Fruit fly (Drosophila melanogaster) whole organism, embryonic: ENCODE measurements around the gene CG9775.

Source experiments
- B-H1 ChIP-seq: fragments of 200-800 bp; sonication (Bioruptor generic); IDR thresholded peaks from 3 replicates; pipeline ENCODE4 v1.3.6; 2022; ENCODE audit warnings: missing biosample characterization, missing genetic modification characterization
- BtbVII ChIP-seq: fragments of 200-800 bp; sonication (Bioruptor generic); optimal IDR thresholded peaks from 3 replicates; lab custom pipeline; 2017; ENCODE audit warnings: missing biosample characterization, mild to moderate bottlenecking, missing genetic modification characterization
- CG10147 ChIP-seq: fragments of 200-800 bp; sonication (Bioruptor generic); optimal IDR thresholded peaks from 2 replicates; lab custom pipeline; 2019; ENCODE audit warnings: missing biosample characterization, mild to moderate bottlenecking, missing genetic modification characterization, moderate library complexity
- CG11504 ChIP-seq: fragments of 200-800 bp; sonication (Bioruptor generic); optimal IDR thresholded peaks from 3 replicates; lab custom pipeline; 2019; ENCODE audit warnings: missing biosample characterization, mild to moderate bottlenecking, missing genetic modification characterization, moderate library complexity
- CG13424 ChIP-seq: fragments of 200-800 bp; sonication (Bioruptor generic); optimal IDR thresholded peaks from 2 replicates; lab custom pipeline; 2019; ENCODE audit warnings: missing biosample characterization, mild to moderate bottlenecking, missing genetic modification characterization, moderate library complexity
- CG14014 ChIP-seq: fragments of 200-800 bp; sonication (Bioruptor generic); IDR thresholded peaks from 2 replicates; pipeline ENCODE4 v1.3.6; 2022; ENCODE audit warnings: missing biosample characterization, missing genetic modification characterization
- CG16815 ChIP-seq: fragments of 200-800 bp; sonication (Bioruptor generic); optimal IDR thresholded peaks from 3 replicates; lab custom pipeline; 2017; ENCODE audit warnings: missing biosample characterization, mild to moderate bottlenecking, missing genetic modification characterization
- CG17385 ChIP-seq: fragments of 200-800 bp; sonication (Bioruptor generic); optimal IDR thresholded peaks from 3 replicates; lab custom pipeline; 2018; ENCODE audit warnings: missing biosample characterization, mild to moderate bottlenecking, missing genetic modification characterization
- CG17612 ChIP-seq: fragments of 200-800 bp; sonication (Bioruptor generic); IDR thresholded peaks from 2 replicates; pipeline ENCODE4 v1.3.6; 2022; ENCODE audit warnings: missing biosample characterization, missing genetic modification characterization
- CG17829 ChIP-seq: fragments of 200-800 bp; optimal IDR thresholded peaks from 2 replicates; lab custom pipeline; 2019; ENCODE audit warnings: missing biosample characterization, mild to moderate bottlenecking, missing genetic modification characterization, moderate library complexity
- CG17912 ChIP-seq: fragments of 200-800 bp; sonication (Bioruptor generic); optimal IDR thresholded peaks from 2 replicates; lab custom pipeline; 2018; ENCODE audit warnings: missing biosample characterization, mild to moderate bottlenecking, missing genetic modification characterization
- CG1792 ChIP-seq: fragments of 200-800 bp; sonication (Bioruptor generic); optimal IDR thresholded peaks from 2 replicates; lab custom pipeline; 2016; ENCODE audit warnings: missing biosample characterization, missing genetic modification characterization
- CG18011 ChIP-seq: fragments of 200-800 bp; sonication (Bioruptor generic); optimal IDR thresholded peaks from 2 replicates; lab custom pipeline; 2017; ENCODE audit warnings: missing biosample characterization, missing genetic modification characterization, mild to moderate bottlenecking, moderate library complexity, missing genotype
- CG2678 ChIP-seq: fragments of 200-800 bp; sonication (Bioruptor generic); optimal IDR thresholded peaks from 3 replicates; lab custom pipeline; 2019; ENCODE audit warnings: missing biosample characterization, mild to moderate bottlenecking, missing genetic modification characterization, moderate library complexity
- CG31388 ChIP-seq: fragments of 200-800 bp; sonication (Bioruptor generic); optimal IDR thresholded peaks from 2 replicates; lab custom pipeline; 2016; ENCODE audit warnings: missing biosample characterization, missing genetic modification characterization
- CG6175 ChIP-seq: fragments of 200-800 bp; sonication (Bioruptor generic); IDR thresholded peaks from 3 replicates; pipeline ENCODE4 v1.3.6; 2022; ENCODE audit warnings: missing biosample characterization, missing genetic modification characterization
- CG7372 ChIP-seq: fragments of 200-800 bp; sonication (Bioruptor generic); IDR thresholded peaks from 2 replicates; pipeline ENCODE4 v1.3.6; 2022; ENCODE audit warnings: missing biosample characterization, missing genetic modification characterization
- CG8089 ChIP-seq: fragments of 200-800 bp; sonication (Bioruptor generic); optimal IDR thresholded peaks from 3 replicates; lab custom pipeline; 2016; ENCODE audit warnings: missing biosample characterization, missing genetic modification characterization
- CG8765 ChIP-seq: fragments of 200-800 bp; sonication (Bioruptor generic); IDR thresholded peaks from 2 replicates; pipeline ENCODE4 v1.3.6; 2022; ENCODE audit warnings: missing biosample characterization, missing genetic modification characterization
- CG9876 ChIP-seq: fragments of 200-800 bp; sonication (Bioruptor generic); optimal IDR thresholded peaks from 2 replicates; lab custom pipeline; 2016; ENCODE audit warnings: missing biosample characterization, missing genetic modification characterization
- E2f1 ChIP-seq: fragments of 200-800 bp; sonication (Bioruptor generic); IDR thresholded peaks from 2 replicates; pipeline ENCODE4 v1.3.6; 2022; ENCODE audit warnings: missing biosample characterization, missing genetic modification characterization
- Hmr ChIP-seq: fragments of 200-800 bp; sonication (Bioruptor generic); optimal IDR thresholded peaks from 3 replicates; lab custom pipeline; 2017; ENCODE audit warnings: mild to moderate bottlenecking, missing biosample characterization, missing genetic modification reagents, missing genetic modification characterization
- Oaz ChIP-seq: fragments of 200-800 bp; sonication (Bioruptor generic); IDR thresholded peaks from 2 replicates; pipeline ENCODE4 v1.3.6; 2022; ENCODE audit warnings: missing biosample characterization, missing genetic modification characterization
- ara ChIP-seq: fragments of 200-800 bp; sonication (Bioruptor generic); IDR thresholded peaks from 2 replicates; pipeline ENCODE4 v1.3.6; 2022; ENCODE audit warnings: missing biosample characterization, missing genetic modification characterization
- ash1 ChIP-seq: fragments of 200-800 bp; sonication (Bioruptor generic); optimal IDR thresholded peaks from 2 replicates; lab custom pipeline; 2018; ENCODE audit warnings: missing biosample characterization, mild to moderate bottlenecking, missing genetic modification characterization
- bab2 ChIP-seq: fragments of 200-800 bp; sonication (Bioruptor generic); optimal IDR thresholded peaks from 2 replicates; lab custom pipeline; 2016; ENCODE audit warnings: missing biosample characterization, missing genetic modification characterization
- corto ChIP-seq: fragments of 200-800 bp; sonication (Bioruptor generic); optimal IDR thresholded peaks from 2 replicates; lab custom pipeline; 2016; ENCODE audit warnings: missing biosample characterization, mild to moderate bottlenecking, missing genetic modification characterization, moderate library complexity
- disco-r ChIP-seq: fragments of 200-800 bp; sonication (Bioruptor generic); optimal IDR thresholded peaks from 2 replicates; lab custom pipeline; 2016; ENCODE audit warnings: missing biosample characterization, missing genetic modification characterization
- dmrt99B ChIP-seq: fragments of 200-800 bp; sonication (Bioruptor generic); optimal IDR thresholded peaks from 2 replicates; lab custom pipeline; 2018; ENCODE audit warnings: missing biosample characterization, mild to moderate bottlenecking, missing genetic modification characterization, moderate library complexity
- dpn ChIP-seq, 2 experiments: fragments of 200-800 bp; sonication (Bioruptor generic); optimal IDR thresholded peaks; 3 replicates each; lab custom pipeline; 2016; ENCODE audit warnings: missing biosample characterization in 2 of 2, missing genetic modification characterization in 2 of 2
- esg ChIP-seq: fragments of 200-800 bp; sonication (Bioruptor generic); conservative IDR thresholded peaks from 2 replicates; pipeline ENCODE4 v1.3.6; 2022; ENCODE audit warnings: missing biosample characterization, missing genetic modification characterization
- eyg ChIP-seq: fragments of 200-800 bp; sonication (Bioruptor generic); optimal IDR thresholded peaks from 3 replicates; lab custom pipeline; 2016; ENCODE audit warnings: missing biosample characterization, missing genetic modification characterization
- fd3F ChIP-seq: fragments of 200-800 bp; sonication (Bioruptor generic); optimal IDR thresholded peaks from 2 replicates; lab custom pipeline; 2018; ENCODE audit warnings: missing biosample characterization, mild to moderate bottlenecking, missing genetic modification characterization, moderate library complexity
- fd64A ChIP-seq: fragments of 200-800 bp; sonication (Bioruptor generic); optimal IDR thresholded peaks from 3 replicates; lab custom pipeline; 2018; ENCODE audit warnings: missing biosample characterization, mild to moderate bottlenecking, missing genetic modification characterization
- gce ChIP-seq: fragments of 200-800 bp; sonication (Bioruptor generic); IDR thresholded peaks from 3 replicates; pipeline ENCODE4 v1.3.6; 2022; ENCODE audit warnings: missing biosample characterization, missing genetic modification characterization
- gfzf ChIP-seq: fragments of 200-800 bp; sonication (Bioruptor generic); optimal IDR thresholded peaks from 2 replicates; lab custom pipeline; 2016; ENCODE audit warnings: missing biosample characterization, mild to moderate bottlenecking, missing genetic modification characterization, moderate library complexity
- gsb-n ChIP-seq: fragments of 200-800 bp; sonication (Bioruptor generic); optimal IDR thresholded peaks from 3 replicates; lab custom pipeline; 2018; ENCODE audit warnings: missing biosample characterization, mild to moderate bottlenecking, missing genetic modification characterization
- hb ChIP-seq: fragments of 200-800 bp; sonication (Bioruptor generic); IDR thresholded peaks from 3 replicates; pipeline ENCODE4 v1.3.6; 2022; ENCODE audit warnings: missing biosample characterization, missing genetic modification characterization; ENCODE audit not compliant: partially characterized antibody
- oc ChIP-seq: fragments of 200-800 bp; sonication (Bioruptor generic); optimal IDR thresholded peaks from 2 replicates; lab custom pipeline; 2018; ENCODE audit warnings: missing biosample characterization, mild to moderate bottlenecking, missing genetic modification characterization, moderate library complexity
- odd ChIP-seq: fragments of 200-800 bp; sonication (Bioruptor generic); optimal IDR thresholded peaks from 2 replicates; lab custom pipeline; 2017; ENCODE audit warnings: missing biosample characterization, mild to moderate bottlenecking, missing genetic modification characterization
- pho ChIP-seq: fragments of 200-800 bp; sonication (Bioruptor generic); optimal IDR thresholded peaks from 2 replicates; lab custom pipeline; 2016; ENCODE audit warnings: missing biosample characterization, missing genetic modification characterization
- seq ChIP-seq: fragments of 200-800 bp; sonication (Bioruptor generic); IDR thresholded peaks from 2 replicates; pipeline ENCODE4 v1.3.6; 2022; ENCODE audit warnings: missing biosample characterization, missing genetic modification characterization
- shn ChIP-seq: fragments of 200-800 bp; sonication (Bioruptor generic); optimal IDR thresholded peaks from 3 replicates; lab custom pipeline; 2016; ENCODE audit warnings: missing biosample characterization, missing genetic modification characterization
- sisA ChIP-seq: fragments of 200-800 bp; sonication (Bioruptor generic); IDR thresholded peaks from 2 replicates; pipeline ENCODE4 v1.3.6; 2022; ENCODE audit warnings: missing biosample characterization, missing genetic modification characterization
- sr ChIP-seq: fragments of 200-800 bp; sonication (Bioruptor generic); IDR thresholded peaks from 3 replicates; pipeline ENCODE4 v1.3.6; 2022; ENCODE audit warnings: missing biosample characterization, missing genetic modification characterization
- stc ChIP-seq: fragments of 200-800 bp; sonication (Bioruptor generic); IDR thresholded peaks from 2 replicates; pipeline ENCODE4 v1.3.6; 2022; ENCODE audit warnings: missing biosample characterization, missing genetic modification characterization
- tgo ChIP-seq: fragments of 200-800 bp; sonication (Bioruptor generic); IDR thresholded peaks from 3 replicates; pipeline ENCODE4 v1.3.6; 2022; ENCODE audit warnings: missing biosample characterization, missing genetic modification characterization
- trh ChIP-seq: fragments of 200-800 bp; sonication (Bioruptor generic); optimal IDR thresholded peaks from 2 replicates; lab custom pipeline; 2016; ENCODE audit warnings: missing biosample characterization, missing genetic modification characterization
- zf30C ChIP-seq: fragments of 200-800 bp; sonication (Bioruptor generic); optimal IDR thresholded peaks from 3 replicates; lab custom pipeline; 2018; ENCODE audit warnings: missing biosample characterization, mild to moderate bottlenecking, missing genetic modification characterization

Gene CG9775

dm6 chr3R:4658991-4659933 is 17.6 kb upstream of the CG9775 start, which contains the start of gene smash (continued):
- TF ChIP-seq CG7372 (GFP tag; lab: Robert Waterston, UW), result no peak
- peak; percentile 15; the same call in 2 of the 3 replicates for TF ChIP-seq tgo (GFP tag; lab: Robert Waterston, UW)
- no peak for TF ChIP-seq fd64A (GFP tag; lab: Kevin White, UChicago)
- no peak for TF ChIP-seq fd3F
- no peak for TF ChIP-seq Oaz (GFP tag; lab: Robert Waterston, UW)
- TF ChIP-seq CG1792 (GFP tag; lab: Kevin White, UChicago), result no peak
- peak; percentile 16 for TF ChIP-seq BtbVII (GFP tag; lab: Kevin White, UChicago)
- peak; percentile 94 for TF ChIP-seq gfzf (GFP tag; lab: Kevin White, UChicago)
- peak; percentile 27; the same call in 1 of the 2 replicates for TF ChIP-seq CG14014 (GFP tag; lab: Robert Waterston, UW)
- peak; percentile 3 for TF ChIP-seq corto (GFP tag; lab: Kevin White, UChicago)
- no peak for TF ChIP-seq bab2 (GFP tag; lab: Kevin White, UChicago)
- TF ChIP-seq zf30C (GFP tag; lab: Kevin White, UChicago), result no peak
- TF ChIP-seq trh, result no peak
- peak; percentile 89 for TF ChIP-seq ash1 (GFP tag; lab: Kevin White, UChicago)
- TF ChIP-seq CG18011 (GFP tag; lab: Kevin White, UChicago), result no peak
- TF ChIP-seq CG17912 (GFP tag; lab: Kevin White, UChicago), result peak; percentile 25
- no peak for TF ChIP-seq CG8765 (GFP tag; lab: Robert Waterston, UW)
- TF ChIP-seq sisA, result no peak
- TF ChIP-seq CG10147 (GFP tag; lab: Kevin White, UChicago), result no peak
- TF ChIP-seq pho (GFP tag; lab: Kevin White, UChicago), result no peak
- peak; percentile 65; the same call in 1 of the 3 replicates for TF ChIP-seq hb (GFP tag; lab: Robert Waterston, UW)
- TF ChIP-seq B-H1, result no peak
- peak; percentile 74; the same call in 2 of the 3 replicates for TF ChIP-seq gce
- no peak for TF ChIP-seq shn (GFP tag; lab: Kevin White, UChicago)
- TF ChIP-seq sr, result peak; percentile 65; the same call in 2 of the 3 replicates
- peak; percentile 71 for TF ChIP-seq eyg
- TF ChIP-seq Hmr (GFP tag; lab: Kevin White, UChicago), result peak; percentile 78
- TF ChIP-seq dmrt99B (tag; lab: Kevin White, UChicago), result no peak
- no peak for TF ChIP-seq esg
- peak; percentile 46 for TF ChIP-seq CG17829
- TF ChIP-seq CG6175 (GFP tag; lab: Robert Waterston, UW), result peak; percentile 52; the same call in 1 of the 3 replicates
- peak; percentile 49 for TF ChIP-seq gsb-n (tag; lab: Kevin White, UChicago)
- TF ChIP-seq CG2678 (tag; lab: Kevin White, UChicago), result no peak
- peak; percentile 8; the same call in 1 of the 2 replicates for TF ChIP-seq CG17612
- TF ChIP-seq stc (GFP tag; lab: Robert Waterston, UW), result no peak; the same call in 1 of the 2 replicates
- no peak for TF ChIP-seq dpn (GFP tag; optimal IDR thresholded peaks at IDR 0.05; lab: Kevin White, UChicago)
- no peak for TF ChIP-seq ara (GFP tag; lab: Robert Waterston, UW)
- TF ChIP-seq CG11504 (tag; lab: Kevin White, UChicago), result no peak
- TF ChIP-seq disco-r (GFP tag; lab: Kevin White, UChicago), result peak; percentile 9
- TF ChIP-seq odd (GFP tag; lab: Kevin White, UChicago), result no peak
- TF ChIP-seq oc (tag; lab: Kevin White, UChicago), result no peak
- TF ChIP-seq CG9876 (GFP tag; lab: Kevin White, UChicago), result no peak
- peak; percentile 6 for TF ChIP-seq CG8089
- peak; percentile 2 for TF ChIP-seq CG13424
- TF ChIP-seq CG17385 (GFP tag; lab: Kevin White, UChicago), result peak; percentile 28
- TF ChIP-seq CG16815, result no peak
- TF ChIP-seq E2f1 (GFP tag; lab: Robert Waterston, UW), result 0 out of 2 replicates have a peak, but pooled peaks have one; percentile 13
- no peak for TF ChIP-seq CG31388 (GFP tag; lab: Kevin White, UChicago)
- peak; percentile 62; the same call in 1 of the 2 replicates for TF ChIP-seq seq (GFP tag; lab: Robert Waterston, UW)
